Worm (Caenorhabditis elegans) whole organism, young adult: ENCODE data around the gene F55G7.1.

ENCODE experiments used
- B0261.1 ChIP-seq: sonication (generic microtip); optimal IDR thresholded peaks from 2 replicates; lab custom pipeline; 2016; ENCODE audit warnings: mild to moderate bottlenecking, missing genetic modification characterization, moderate library complexity, missing compliant biosample characterization
- C17E4.6 ChIP-seq: fragments of 200-800 bp; sonication (Bioruptor generic); IDR thresholded peaks from 2 replicates; pipeline ENCODE4 v1.3.6; 2022; ENCODE audit warnings: missing genetic modification reagents, missing genetic modification characterization, missing compliant biosample characterization
- D2030.7 ChIP-seq: fragments of 200-800 bp; sonication (Bioruptor generic); IDR thresholded peaks from 2 replicates; pipeline ENCODE4 v1.3.6; 2022; ENCODE audit warnings: missing genetic modification reagents, missing genetic modification characterization, missing compliant biosample characterization
- F10E7.11 ChIP-seq: sonication (generic microtip); optimal IDR thresholded peaks from 2 replicates; lab custom pipeline; 2017; ENCODE audit warnings: mild to moderate bottlenecking, missing genetic modification characterization, moderate library complexity, missing compliant biosample characterization
- F33H1.4 ChIP-seq: fragments of 200-800 bp; sonication (Bioruptor generic); IDR thresholded peaks from 2 replicates; pipeline ENCODE4 v1.3.6; 2022; ENCODE audit warnings: missing genetic modification reagents, missing genetic modification characterization, missing compliant biosample characterization
- F49E8.2 ChIP-seq: sonication (generic microtip); optimal IDR thresholded peaks from 3 replicates; lab custom pipeline; 2017; ENCODE audit warnings: missing genetic modification characterization, mild to moderate bottlenecking, missing compliant biosample characterization, antibody characterized with exemption, moderate library complexity; ENCODE audit not compliant: insufficient read depth
- F55B11.4 ChIP-seq: sonication (generic microtip); optimal IDR thresholded peaks from 2 replicates; lab custom pipeline; 2016; ENCODE audit warnings: missing compliant biosample characterization, missing genetic modification characterization, borderline replicate concordance; ENCODE audit not compliant: insufficient read depth
- K12H6.12 ChIP-seq: fragments of 200-800 bp; sonication (Bioruptor generic); optimal IDR thresholded peaks from 2 replicates; lab custom pipeline; 2018; ENCODE audit warnings: mild to moderate bottlenecking, missing genetic modification characterization, missing compliant biosample characterization
- Y67H2A.10 ChIP-seq: fragments of 200-800 bp; sonication (Bioruptor generic); conservative IDR thresholded peaks from 2 replicates; pipeline ENCODE4 v1.3.6; 2022; ENCODE audit warnings: missing genetic modification reagents, missing genetic modification characterization, missing compliant biosample characterization
- Y79H2A.3 ChIP-seq: fragments of 200-800 bp; sonication (Bioruptor generic); conservative IDR thresholded peaks from 2 replicates; pipeline ENCODE4 v1.3.6; 2022; ENCODE audit warnings: missing genetic modification reagents, missing genetic modification characterization, missing compliant biosample characterization
- Y95B8A.8 ChIP-seq: fragments of 200-800 bp; sonication (Bioruptor generic); IDR thresholded peaks from 2 replicates; pipeline ENCODE4 v1.3.6; 2022; ENCODE audit warnings: missing genetic modification reagents, missing genetic modification characterization, missing compliant biosample characterization
- ZK185.1 ChIP-seq: sonication (generic microtip); optimal IDR thresholded peaks from 2 replicates; lab custom pipeline; 2016; ENCODE audit warnings: mild to moderate bottlenecking, missing genetic modification characterization, missing compliant biosample characterization; ENCODE audit not compliant: poor library complexity, severe bottlenecking
- ama-1 ChIP-seq, 3 experiments: fragments of 150-350 bp in 1 of 3; sonication (generic microtip) in 2 of 3; optimal IDR thresholded peaks; 2 replicates each; lab custom pipeline; 2014 to 2018; ENCODE audit warnings: missing biosample characterization in 2 of 3, missing genetic modification characterization in 2 of 3, missing genetic modification reagents in 2 of 3
- aptf-3 ChIP-seq: fragments of 200-800 bp; sonication (Bioruptor generic); IDR thresholded peaks from 2 replicates; pipeline ENCODE4 v1.3.6; 2022; ENCODE audit warnings: missing genetic modification characterization, missing compliant biosample characterization
- atf-7 ChIP-seq: sonication (generic microtip); optimal IDR thresholded peaks from 2 replicates; lab custom pipeline; 2017; ENCODE audit warnings: mild to moderate bottlenecking, missing genetic modification characterization, missing compliant biosample characterization
- athp-1 ChIP-seq: sonication (generic microtip); optimal IDR thresholded peaks from 2 replicates; lab custom pipeline; 2017; ENCODE audit warnings: mild to moderate bottlenecking, missing genetic modification characterization, missing compliant biosample characterization
- attf-5 ChIP-seq: fragments of 200-800 bp; sonication (Bioruptor generic); optimal IDR thresholded peaks from 2 replicates; lab custom pipeline; 2018; ENCODE audit warnings: mild to moderate bottlenecking, missing genetic modification characterization, missing compliant biosample characterization
- attf-6 ChIP-seq: fragments of 200-800 bp; sonication (Bioruptor generic); IDR thresholded peaks from 2 replicates; pipeline ENCODE4 v1.3.6; 2022; ENCODE audit warnings: missing genetic modification reagents, missing genetic modification characterization, missing compliant biosample characterization
- ceh-40 ChIP-seq: fragments of 200-800 bp; sonication (Bioruptor generic); IDR thresholded peaks from 2 replicates; pipeline ENCODE4 v1.3.6; 2022; ENCODE audit warnings: missing genetic modification characterization, missing compliant biosample characterization
- die-1 ChIP-seq: sonication (generic microtip); optimal IDR thresholded peaks from 2 replicates; lab custom pipeline; 2016; ENCODE audit warnings: missing genotype, mild to moderate bottlenecking, missing genetic modification characterization, missing compliant biosample characterization
- dpff-1 ChIP-seq: sonication (generic microtip); optimal IDR thresholded peaks from 2 replicates; lab custom pipeline; 2017; ENCODE audit warnings: mild to moderate bottlenecking, missing genetic modification characterization, missing compliant biosample characterization
- hrde-1 ChIP-seq: sonication (generic microtip); optimal IDR thresholded peaks from 2 replicates; lab custom pipeline; 2016; ENCODE audit warnings: missing genetic modification characterization, mild to moderate bottlenecking, missing compliant biosample characterization, moderate library complexity, missing genotype, missing genetic modification reagents, borderline replicate concordance
- let-526 ChIP-seq: fragments of 200-800 bp; sonication (Bioruptor generic); IDR thresholded peaks from 2 replicates; pipeline ENCODE4 v1.3.6; 2022; ENCODE audit warnings: missing genetic modification reagents, missing genetic modification characterization, missing compliant biosample characterization
- lin-40 ChIP-seq: sonication (generic microtip); optimal IDR thresholded peaks from 2 replicates; lab custom pipeline; 2016; ENCODE audit warnings: missing genetic modification characterization, mild to moderate bottlenecking, missing compliant biosample characterization, missing genotype, missing genetic modification reagents
- lin-54 ChIP-seq: fragments of 200-800 bp; sonication (Bioruptor generic); optimal IDR thresholded peaks from 2 replicates; lab custom pipeline; 2018; ENCODE audit warnings: mild to moderate bottlenecking, missing genetic modification characterization, missing compliant biosample characterization
- lsy-27 ChIP-seq: sonication (generic microtip); optimal IDR thresholded peaks from 2 replicates; lab custom pipeline; 2017; ENCODE audit warnings: missing genetic modification characterization, mild to moderate bottlenecking, missing compliant biosample characterization, antibody characterized with exemption, missing genotype, borderline replicate concordance; ENCODE audit not compliant: insufficient read depth
- madf-10 ChIP-seq: sonication (generic microtip); optimal IDR thresholded peaks from 2 replicates; lab custom pipeline; 2016; ENCODE audit warnings: mild to moderate bottlenecking, missing genetic modification characterization, missing compliant biosample characterization
- madf-8 ChIP-seq: fragments of 200-800 bp; sonication (Bioruptor generic); conservative IDR thresholded peaks from 2 replicates; pipeline ENCODE4 v1.3.6; 2022; ENCODE audit warnings: missing genetic modification reagents, missing genetic modification characterization, missing compliant biosample characterization
- mel-28 ChIP-seq: sonication (generic microtip); optimal IDR thresholded peaks from 2 replicates; lab custom pipeline; 2016; ENCODE audit warnings: borderline replicate concordance, mild to moderate bottlenecking, missing genetic modification characterization, missing compliant biosample characterization
- mxl-1 ChIP-seq: sonication (generic microtip); optimal IDR thresholded peaks from 2 replicates; lab custom pipeline; 2016; ENCODE audit warnings: missing genetic modification characterization, missing compliant biosample characterization
- nfya-1 ChIP-seq: sonication (generic microtip); optimal IDR thresholded peaks from 2 replicates; lab custom pipeline; 2017; ENCODE audit warnings: antibody characterized with exemption, missing compliant biosample characterization, missing genetic modification characterization, borderline replicate concordance; ENCODE audit not compliant: insufficient read depth
- nhr-80 ChIP-seq: sonication (generic microtip); optimal IDR thresholded peaks from 2 replicates; lab custom pipeline; 2016; ENCODE audit warnings: missing genetic modification characterization, missing compliant biosample characterization
- snpc-4 ChIP-seq, 5 experiments: fragments of 150-350 bp in 1 of 5; sonication (generic microtip) in 4 of 5; optimal IDR thresholded peaks; 2 replicates each; lab custom pipeline; 2014 to 2018; ENCODE audit warnings: missing genetic modification characterization in 5 of 5, missing biosample characterization in 3 of 5, antibody characterized with exemption in 2 of 5, mild to moderate bottlenecking in 2 of 5, missing compliant biosample characterization in 2 of 5, missing genotype in 2 of 5, moderate library complexity in 2 of 5, missing genetic modification reagents in 1 of 5
- somi-1 ChIP-seq: fragments of 200-800 bp; sonication (Bioruptor generic); optimal IDR thresholded peaks from 2 replicates; lab custom pipeline; 2018; ENCODE audit warnings: mild to moderate bottlenecking, missing genetic modification characterization, missing compliant biosample characterization
- tbp1 ChIP-seq: fragments of 200-800 bp; sonication (Bioruptor generic); optimal IDR thresholded peaks from 2 replicates; lab custom pipeline; 2018; ENCODE audit warnings: mild to moderate bottlenecking, missing genetic modification characterization, missing compliant biosample characterization
- tbx-9 ChIP-seq: sonication (generic microtip); optimal IDR thresholded peaks from 2 replicates; lab custom pipeline; 2016; ENCODE audit warnings: borderline replicate concordance, missing genetic modification characterization, inconsistent platforms, missing compliant biosample characterization
- zfh-2 ChIP-seq: fragments of 200-800 bp; sonication (Bioruptor generic); conservative IDR thresholded peaks from 2 replicates; pipeline ENCODE4 v1.3.6; 2022; ENCODE audit warnings: missing genetic modification reagents, missing genetic modification characterization, missing compliant biosample characterization
- ztf-18 ChIP-seq: sonication (generic microtip); optimal IDR thresholded peaks from 2 replicates; lab custom pipeline; 2016; ENCODE audit warnings: missing genotype, mild to moderate bottlenecking, missing genetic modification characterization, missing compliant biosample characterization

F55G7.1 gene

ce11 chrX:11892328-11892727 is 31.9 kb upstream of the F55G7.1 start, which contains the start of gene Y62H9A.8:
Gene Y62H9A.8, minus strand, starts transcription at chrX:11892428.
- TF ChIP-seq tbp1 = no peak
- no peak for TF ChIP-seq lin-54
- TF ChIP-seq ztf-18 = no peak

ce11 chrX:11896708-11897107 is 27.5 kb upstream of the F55G7.1 start:
- TF ChIP-seq Y67H2A.10 (GFP tag; lab: Robert Waterston, UW) (no peak), F33H1.4 (GFP tag; lab: Robert Waterston, UW) (no peak), athp-1 (tag; lab: Kevin White, UChicago) (no peak), Y95B8A.8 (GFP tag; lab: Robert Waterston, UW) (no peak)

- TF ChIP-seq lsy-27 (tag; lab: Kevin White, UChicago) = no peak
- no peak for TF ChIP-seq let-526 (GFP tag; lab: Robert Waterston, UW)
Measured at ce11 chrX:11898040-11898439, 26.2 kb upstream of the F55G7.1 start, which contains the start of gene Y62H9A.9. Gene Y62H9A.9, minus strand, starts transcription at chrX:11898140.

ce11 chrX:11899031-11899430 is 25.2 kb upstream of the F55G7.1 start:
- TF ChIP-seq D2030.7 (GFP tag; lab: Robert Waterston, UW) = no peak
- no peak for TF ChIP-seq madf-10
- TF ChIP-seq hrde-1 = no peak
- no peak for TF ChIP-seq nfya-1
- TF ChIP-seq ZK185.1 (tag; lab: Kevin White, UChicago) = no peak
- TF ChIP-seq F49E8.2 (tag; lab: Kevin White, UChicago) = no peak
- TF ChIP-seq ama-1 (optimal IDR thresholded peaks at IDR 0.05; lab: Kevin White, UChicago) = no peak
- TF ChIP-seq ama-1 (GFP tag; optimal IDR thresholded peaks at IDR 0.05; lab: Kevin White, UChicago) = no peak
- no peak for TF ChIP-seq die-1 (tag; lab: Kevin White, UChicago)
- TF ChIP-seq mxl-1 (tag; lab: Kevin White, UChicago) = no peak
- no peak for TF ChIP-seq tbp1
- no peak for TF ChIP-seq F55B11.4 (tag; lab: Kevin White, UChicago)
- TF ChIP-seq F33H1.4 (GFP tag; lab: Robert Waterston, UW) = no peak
- no peak for TF ChIP-seq zfh-2 (GFP tag; lab: Robert Waterston, UW)

- TF ChIP-seq F10E7.11 (tag; lab: Kevin White, UChicago) = no peak
- TF ChIP-seq, all 124 proteins: peak for 0
Measured at ce11 chrX:11902661-11903060, 21.6 kb upstream of the F55G7.1 start, which contains the start of gene Y62H9A.10. Gene Y62H9A.10, minus strand, starts transcription at chrX:11902761.

ce11 chrX:11906626-11907025 is 17.6 kb upstream of the F55G7.1 start:
- TF ChIP-seq Y79H2A.3 (no peak), attf-6 (GFP tag; lab: Robert Waterston, UW) (no peak), mxl-1 (tag; lab: Kevin White, UChicago) (no peak), tbx-9 (tag; lab: Kevin White, UChicago) (no peak), madf-8 (GFP tag; lab: Robert Waterston, UW) (no peak), C17E4.6 (GFP tag; lab: Robert Waterston, UW) (no peak), dpff-1 (tag; lab: Kevin White, UChicago) (no peak), somi-1 (GFP tag; lab: Kevin White, UChicago) (no peak), atf-7 (tag; lab: Kevin White, UChicago) (no peak), mel-28 (tag; lab: Kevin White, UChicago) (no peak), aptf-3 (GFP tag; lab: Robert Waterston, UW) (no peak), nhr-80 (tag; lab: Kevin White, UChicago) (no peak), lin-40 (tag; lab: Kevin White, UChicago) (no peak), snpc-4 (GFP tag; optimal IDR thresholded peaks at IDR 0.05; lab: Kevin White, UChicago) (no peak), snpc-4 (tag; optimal IDR thresholded peaks at IDR 0.05; lab: Kevin White, UChicago) (no peak), attf-5 (GFP tag; lab: Kevin White, UChicago) (no peak), K12H6.12 (tag; lab: Kevin White, UChicago) (no peak), B0261.1 (tag; lab: Kevin White, UChicago) (no peak), ceh-40 (no peak)
- TF ChIP-seq, all 124 proteins: peak for 0
